Fruit fly (Drosophila melanogaster) whole organism, embryonic: ENCODE data around the gene stv.

Source experiments
- CG10274 ChIP-seq: fragments of 200-800 bp; sonication (Bioruptor generic); optimal IDR thresholded peaks from 3 replicates; lab custom pipeline; 2017; ENCODE audit warnings: missing biosample characterization, mild to moderate bottlenecking, missing genetic modification characterization
- CG11247 ChIP-seq: fragments of 200-800 bp; sonication (Bioruptor generic); IDR thresholded peaks from 2 replicates; pipeline ENCODE4 v1.3.6; 2022; ENCODE audit warnings: missing biosample characterization, missing genetic modification characterization
- CG11456 ChIP-seq: fragments of 200-800 bp; sonication (Bioruptor generic); IDR thresholded peaks from 3 replicates; pipeline ENCODE4 v1.3.6; 2022; ENCODE audit warnings: missing biosample characterization, missing genetic modification characterization
- CG11504 ChIP-seq: fragments of 200-800 bp; sonication (Bioruptor generic); optimal IDR thresholded peaks from 3 replicates; lab custom pipeline; 2019; ENCODE audit warnings: missing biosample characterization, mild to moderate bottlenecking, missing genetic modification characterization, moderate library complexity
- CG11723 ChIP-seq: fragments of 200-800 bp; sonication (Bioruptor generic); optimal IDR thresholded peaks from 2 replicates; lab custom pipeline; 2017; ENCODE audit warnings: missing biosample characterization, mild to moderate bottlenecking, missing genetic modification characterization
- CG13287 ChIP-seq: fragments of 200-800 bp; sonication (Bioruptor generic); IDR thresholded peaks from 2 replicates; pipeline ENCODE4 v1.3.6; 2022; ENCODE audit warnings: missing biosample characterization, missing genetic modification characterization; ENCODE audit not compliant: partially characterized antibody
- CG31365 ChIP-seq: fragments of 200-800 bp; sonication (Bioruptor generic); optimal IDR thresholded peaks from 2 replicates; lab custom pipeline; 2018; ENCODE audit warnings: missing biosample characterization, mild to moderate bottlenecking, missing genetic modification characterization
- CG32772 ChIP-seq: fragments of 200-800 bp; sonication (Bioruptor generic); IDR thresholded peaks from 2 replicates; pipeline ENCODE4 v1.3.6; 2022; ENCODE audit warnings: missing biosample characterization, missing genetic modification characterization
- CG34224 ChIP-seq: fragments of 200-800 bp; sonication (Bioruptor generic); IDR thresholded peaks from 3 replicates; pipeline ENCODE4 v1.3.6; 2022; ENCODE audit warnings: missing biosample characterization, missing genetic modification characterization; ENCODE audit not compliant: partially characterized antibody
- CG3847 ChIP-seq: fragments of 200-800 bp; sonication (Bioruptor generic); IDR thresholded peaks from 2 replicates; pipeline ENCODE4 v1.3.6; 2022; ENCODE audit warnings: missing biosample characterization, missing genetic modification characterization
- CG7372 ChIP-seq: fragments of 200-800 bp; sonication (Bioruptor generic); IDR thresholded peaks from 2 replicates; pipeline ENCODE4 v1.3.6; 2022; ENCODE audit warnings: missing biosample characterization, missing genetic modification characterization
- CG7839 ChIP-seq: fragments of 200-800 bp; sonication (Bioruptor generic); optimal IDR thresholded peaks from 3 replicates; lab custom pipeline; 2018; ENCODE audit warnings: missing biosample characterization, mild to moderate bottlenecking, missing genetic modification characterization, moderate library complexity
- CG9817 ChIP-seq: fragments of 200-800 bp; sonication (Bioruptor generic); optimal IDR thresholded peaks from 2 replicates; lab custom pipeline; 2018; ENCODE audit warnings: missing biosample characterization, mild to moderate bottlenecking, missing genetic modification characterization, moderate library complexity
- CHES-1-like ChIP-seq: fragments of 200-800 bp; sonication (Bioruptor generic); optimal IDR thresholded peaks from 2 replicates; lab custom pipeline; 2016; ENCODE audit warnings: missing biosample characterization, missing genetic modification characterization
- CkIIα-i1 ChIP-seq: fragments of 200-800 bp; sonication (Bioruptor generic); IDR thresholded peaks from 2 replicates; pipeline ENCODE4 v1.3.6; 2022; ENCODE audit warnings: missing biosample characterization, missing genetic modification characterization
- Dip2 ChIP-seq: fragments of 200-800 bp; sonication (Bioruptor generic); IDR thresholded peaks from 2 replicates; pipeline ENCODE4 v1.3.6; 2022; ENCODE audit warnings: missing biosample characterization, missing genetic modification characterization
- Hsf ChIP-seq: fragments of 200-800 bp; sonication (Bioruptor generic); optimal IDR thresholded peaks from 3 replicates; lab custom pipeline; 2016; ENCODE audit warnings: missing biosample characterization, missing genetic modification characterization
- Myb ChIP-seq: fragments of 200-800 bp; sonication (Bioruptor generic); optimal IDR thresholded peaks from 2 replicates; lab custom pipeline; 2016; ENCODE audit warnings: missing biosample characterization, missing genetic modification characterization
- Nf-YA ChIP-seq: fragments of 200-800 bp; sonication (Bioruptor generic); IDR thresholded peaks from 2 replicates; pipeline ENCODE4 v1.3.6; 2022; ENCODE audit warnings: missing biosample characterization, missing genetic modification characterization
- Oli ChIP-seq: fragments of 200-800 bp; sonication (Bioruptor generic); optimal IDR thresholded peaks from 2 replicates; lab custom pipeline; 2018; ENCODE audit warnings: missing biosample characterization, mild to moderate bottlenecking, missing genetic modification characterization, moderate library complexity
- Optix ChIP-seq: fragments of 200-800 bp; sonication (Bioruptor generic); IDR thresholded peaks from 3 replicates; pipeline ENCODE4 v1.3.6; 2022; ENCODE audit warnings: missing biosample characterization, missing genetic modification characterization
- Rfx ChIP-seq: fragments of 200-800 bp; sonication (Bioruptor generic); IDR thresholded peaks from 2 replicates; pipeline ENCODE4 v1.3.6; 2022; ENCODE audit warnings: missing biosample characterization, missing genetic modification characterization
- Ssrp ChIP-seq: fragments of 200-800 bp; sonication (Bioruptor generic); optimal IDR thresholded peaks from 2 replicates; lab custom pipeline; 2018; ENCODE audit warnings: missing biosample characterization, mild to moderate bottlenecking, missing genetic modification characterization, moderate library complexity
- Trl ChIP-seq, 3 experiments: fragments of >200 bp in 2 of 3; fragments of 200-800 bp in 1 of 3; sonication (Bioruptor generic) in 1 of 3; optimal IDR thresholded peaks; 2 replicates in 1 of 3; 3 replicates in 2 of 3; lab custom pipeline; 2016 to 2017; ENCODE audit warnings: missing biosample characterization in 1 of 3, missing genetic modification characterization in 1 of 3
- ab ChIP-seq: fragments of 200-800 bp; sonication (Bioruptor generic); optimal IDR thresholded peaks from 2 replicates; lab custom pipeline; 2016; ENCODE audit warnings: missing biosample characterization, missing genetic modification characterization
- az2 ChIP-seq: fragments of 200-800 bp; sonication (Bioruptor generic); optimal IDR thresholded peaks from 3 replicates; lab custom pipeline; 2016; ENCODE audit warnings: missing biosample characterization, missing genetic modification characterization
- bcd ChIP-seq: fragments of 200-800 bp; sonication (Bioruptor generic); optimal IDR thresholded peaks from 2 replicates; lab custom pipeline; 2017; ENCODE audit warnings: missing biosample characterization, mild to moderate bottlenecking, missing genetic modification characterization
- cg ChIP-seq: fragments of 200-800 bp; sonication (Bioruptor generic); optimal IDR thresholded peaks from 3 replicates; lab custom pipeline; 2019; ENCODE audit warnings: missing biosample characterization, mild to moderate bottlenecking, missing genetic modification characterization, moderate library complexity
- chinmo ChIP-seq: fragments of 200-800 bp; sonication (Bioruptor generic); IDR thresholded peaks from 4 replicates; pipeline ENCODE4 v1.3.6; 2022; ENCODE audit warnings: missing biosample characterization, missing genetic modification characterization; ENCODE audit not compliant: partially characterized antibody
- fd3F ChIP-seq: fragments of 200-800 bp; sonication (Bioruptor generic); optimal IDR thresholded peaks from 2 replicates; lab custom pipeline; 2018; ENCODE audit warnings: missing biosample characterization, mild to moderate bottlenecking, missing genetic modification characterization, moderate library complexity
- fu2 ChIP-seq: fragments of 200-800 bp; sonication (Bioruptor generic); optimal IDR thresholded peaks from 2 replicates; lab custom pipeline; 2016; ENCODE audit warnings: missing biosample characterization, missing genetic modification characterization
- gem ChIP-seq: fragments of 200-800 bp; sonication (Bioruptor generic); optimal IDR thresholded peaks from 2 replicates; lab custom pipeline; 2019; ENCODE audit warnings: missing biosample characterization, mild to moderate bottlenecking, missing genetic modification characterization, moderate library complexity
- grau ChIP-seq: fragments of 200-800 bp; optimal IDR thresholded peaks from 3 replicates; lab custom pipeline; 2019; ENCODE audit warnings: missing biosample characterization, mild to moderate bottlenecking, missing genetic modification characterization, moderate library complexity
- lilli ChIP-seq: fragments of 200-800 bp; sonication (Bioruptor generic); optimal IDR thresholded peaks from 3 replicates; lab custom pipeline; 2016; ENCODE audit warnings: missing biosample characterization, missing genetic modification characterization
- mld ChIP-seq: fragments of 200-800 bp; sonication (Bioruptor generic); IDR thresholded peaks from 3 replicates; pipeline ENCODE4 v1.3.6; 2022; ENCODE audit warnings: missing biosample characterization, missing genetic modification characterization; ENCODE audit not compliant: partially characterized antibody
- nau ChIP-seq: fragments of 200-800 bp; sonication (Bioruptor generic); optimal IDR thresholded peaks from 3 replicates; lab custom pipeline; 2017; ENCODE audit warnings: missing biosample characterization, mild to moderate bottlenecking, missing genetic modification characterization, missing genetic modification reagents
- pfk ChIP-seq: fragments of 200-800 bp; sonication (Bioruptor generic); optimal IDR thresholded peaks from 2 replicates; lab custom pipeline; 2018; ENCODE audit warnings: missing biosample characterization, mild to moderate bottlenecking, missing genetic modification characterization, moderate library complexity
- schlank ChIP-seq: fragments of 200-800 bp; sonication (Bioruptor generic); optimal IDR thresholded peaks from 2 replicates; lab custom pipeline; 2018; ENCODE audit warnings: missing biosample characterization, mild to moderate bottlenecking, missing genetic modification characterization
- seq ChIP-seq: fragments of 200-800 bp; sonication (Bioruptor generic); IDR thresholded peaks from 2 replicates; pipeline ENCODE4 v1.3.6; 2022; ENCODE audit warnings: missing biosample characterization, missing genetic modification characterization
- sug ChIP-seq: fragments of 200-800 bp; optimal IDR thresholded peaks from 2 replicates; lab custom pipeline; 2019; ENCODE audit warnings: missing biosample characterization, mild to moderate bottlenecking, missing genetic modification characterization, moderate library complexity
- tio ChIP-seq: fragments of 200-800 bp; sonication (Bioruptor generic); optimal IDR thresholded peaks from 2 replicates; lab custom pipeline; 2017; ENCODE audit warnings: missing biosample characterization, missing genetic modification characterization, inconsistent platforms
- ttk ChIP-seq: fragments of 200-800 bp; sonication (Bioruptor generic); IDR thresholded peaks from 2 replicates; pipeline ENCODE4 v2.1.2; 2022; ENCODE audit warnings: missing biosample characterization, missing genetic modification characterization
- vfl ChIP-seq: fragments of 200-800 bp; sonication (Bioruptor generic); optimal IDR thresholded peaks from 2 replicates; lab custom pipeline; 2016; ENCODE audit warnings: missing biosample characterization, missing genetic modification characterization
- wdn ChIP-seq: fragments of 200-800 bp; sonication (Bioruptor generic); IDR thresholded peaks from 2 replicates; pipeline ENCODE4 v1.3.6; 2022; ENCODE audit warnings: missing biosample characterization, missing genetic modification characterization
- zfh2 ChIP-seq: fragments of 200-800 bp; sonication (Bioruptor generic); optimal IDR thresholded peaks from 2 replicates; lab custom pipeline; 2016; ENCODE audit warnings: missing biosample characterization, missing genetic modification characterization

Gene stv

DNA sequence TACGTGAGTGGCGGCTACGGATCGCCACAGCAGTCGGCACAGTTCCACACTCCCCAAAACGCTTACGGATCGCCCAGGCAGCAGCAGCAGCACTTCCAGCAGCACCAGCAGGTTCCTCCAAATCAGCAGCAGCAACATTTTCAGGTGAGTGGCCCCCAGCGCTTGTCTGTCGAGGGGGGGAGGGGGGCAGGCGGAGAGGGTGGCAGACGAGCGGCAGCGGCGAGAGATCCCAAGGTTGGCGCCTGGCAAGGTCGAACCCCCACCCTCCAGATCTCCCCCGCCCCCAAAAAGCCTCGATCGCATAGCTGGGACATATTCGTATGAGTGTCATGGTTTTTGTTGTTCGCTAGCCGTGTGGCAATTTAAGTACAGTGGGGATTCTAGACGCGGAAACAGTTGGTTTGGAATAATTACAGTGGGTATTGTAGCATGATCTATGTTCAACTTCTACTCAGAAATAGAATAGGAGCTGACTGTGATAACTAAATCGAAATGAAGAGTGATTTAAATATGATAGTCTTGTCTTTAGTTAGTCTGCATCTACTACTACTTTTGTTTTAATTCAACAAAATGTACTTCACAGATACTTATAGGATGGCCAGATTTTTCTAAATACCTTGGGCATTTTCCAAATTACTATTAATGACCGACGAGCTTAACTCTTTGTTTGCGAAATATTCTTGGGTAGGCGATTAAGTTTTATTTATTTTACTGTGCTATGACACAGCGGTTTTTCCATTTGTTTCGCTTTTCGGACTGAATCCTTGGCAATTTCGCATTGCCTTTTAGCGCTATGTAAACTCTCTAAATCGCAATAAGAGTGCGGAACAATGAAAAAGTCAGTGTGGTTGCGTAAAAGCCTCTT lies 1.2 kb downstream of the stv start (continued):
- TF ChIP-seq gem (peak; percentile 38), Myb (GFP tag; lab: Kevin White, UChicago) (no peak), CG31365 (tag; lab: Kevin White, UChicago) (no peak), fd3F (GFP tag; lab: Kevin White, UChicago) (peak; percentile 7), CG32772 (0 out of 2 replicates have a peak, but pooled peaks have one; percentile 22), CG3847 (peak; percentile 23; the same call in 1 of the 2 replicates), az2 (peak; percentile 4), fu2 (GFP tag; lab: Kevin White, UChicago) (peak; percentile 1), bcd (GFP tag; lab: Kevin White, UChicago) (peak; percentile 22), lilli (GFP tag; lab: Kevin White, UChicago) (peak; percentile 33), mld (GFP tag; lab: Robert Waterston, UW) (no peak), CG11456 (no peak), grau (peak; percentile 86)

DNA sequence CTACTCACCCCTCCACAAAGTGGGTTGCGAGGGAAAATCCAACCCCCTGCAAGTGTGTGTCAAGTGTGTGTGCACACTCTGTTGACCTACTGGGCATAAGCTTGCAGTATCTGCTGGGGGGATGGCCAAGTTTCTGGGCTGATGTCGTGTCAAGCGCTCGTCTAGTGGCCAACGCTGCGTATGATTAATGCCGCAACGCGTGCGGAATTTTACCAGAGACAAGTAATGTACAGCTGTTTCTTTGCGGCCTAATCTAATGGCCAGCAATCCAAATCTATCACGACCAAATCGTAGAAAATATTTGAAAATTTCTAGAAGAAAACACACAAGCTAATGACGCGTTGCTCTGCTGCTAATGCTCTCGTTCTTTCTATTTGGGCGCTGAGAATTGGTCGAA lies 1.9 kb downstream of the stv start:
- TF ChIP-seq CG13287 (GFP tag; lab: Robert Waterston, UW) (0 out of 2 replicates have a peak, but pooled peaks have one; percentile 7), CG11723 (GFP tag; lab: Kevin White, UChicago) (no peak), CG34224 (GFP tag; lab: Robert Waterston, UW) (peak; percentile 44; the same call in 1 of the 3 replicates), ab (GFP tag; lab: Kevin White, UChicago) (no peak), schlank (tag; lab: Kevin White, UChicago) (no peak), chinmo (GFP tag; lab: Robert Waterston, UW) (0 out of 4 replicates have a peak, but pooled peaks have one; percentile 57), Trl (optimal IDR thresholded peaks at IDR 0.05; lab: Kevin White, UChicago) (peak in 1 of 2 experiments; percentile 39), Trl (GFP tag; optimal IDR thresholded peaks at IDR 0.05; lab: Kevin White, UChicago) (no peak), ttk (GFP tag; lab: Robert Waterston, UW) (0 out of 2 replicates have a peak, but pooled peaks have one; percentile 10), sug (peak; percentile 47), CHES-1-like (no peak), CG7372 (GFP tag; lab: Robert Waterston, UW) (0 out of 2 replicates have a peak, but pooled peaks have one; percentile 33), CG9817 (tag; lab: Kevin White, UChicago) (no peak), nau (GFP tag; lab: Kevin White, UChicago) (peak; percentile 61)
- TF ChIP-seq, all 482 proteins: peak for 8

DNA sequence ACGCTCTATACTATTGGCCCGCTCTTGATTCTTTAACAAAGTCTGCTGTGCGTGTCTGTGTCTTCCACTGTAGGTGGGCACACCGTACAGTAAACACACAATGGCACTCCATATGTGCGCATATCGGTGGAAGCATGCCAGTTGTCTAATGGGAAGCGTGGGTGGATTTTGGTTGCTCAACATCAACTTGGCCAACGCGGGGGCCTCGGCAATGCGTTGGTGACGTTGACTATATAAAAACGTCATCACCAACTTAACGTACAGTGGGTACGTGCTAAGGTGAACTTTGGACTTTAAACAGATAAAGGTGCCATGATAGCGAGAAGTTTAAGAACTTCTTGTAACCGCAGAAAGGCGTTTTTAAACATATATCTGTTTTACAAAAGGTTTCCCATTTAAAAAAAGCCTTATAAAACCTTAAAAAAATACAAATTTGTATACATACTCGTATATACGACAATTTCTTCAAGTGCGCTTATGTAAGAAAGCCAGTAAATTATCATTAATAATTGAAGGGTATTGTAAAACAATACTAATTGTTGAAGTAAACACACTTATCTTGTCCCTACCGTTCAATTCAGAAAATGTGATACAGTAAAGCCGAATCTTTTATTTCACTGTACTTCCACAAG lies 2.4 kb downstream of the stv start:
- TF ChIP-seq Hsf (GFP tag; lab: Kevin White, UChicago) (peak; percentile 38), CG7839 (peak; percentile 67), CG10274 (peak; percentile 43), Nf-YA (GFP tag; lab: Robert Waterston, UW) (0 out of 2 replicates have a peak, but pooled peaks have one; percentile 39), Dip2 (GFP tag; lab: Robert Waterston, UW) (no peak), Optix (GFP tag; lab: Robert Waterston, UW) (no peak), Ssrp (tag; lab: Kevin White, UChicago) (peak; percentile 20), zfh2 (GFP tag; lab: Kevin White, UChicago) (peak; percentile 35), CG11247 (GFP tag; lab: Robert Waterston, UW) (peak; percentile 37; the same call in 1 of the 2 replicates), pfk (GFP tag; lab: Kevin White, UChicago) (no peak), tio (GFP tag; lab: Kevin White, UChicago) (no peak), seq (GFP tag; lab: Robert Waterston, UW) (peak; percentile 13; the same call in 1 of the 2 replicates), Oli (peak; percentile 63), CG11504 (tag; lab: Kevin White, UChicago) (peak; percentile 75), vfl (GFP tag; lab: Kevin White, UChicago) (no peak), Rfx (GFP tag; lab: Robert Waterston, UW) (peak; percentile 69), cg (no peak), CkIIα-i1 (no peak), wdn (0 out of 2 replicates have a peak, but pooled peaks have one; percentile 21), chinmo (GFP tag; lab: Robert Waterston, UW) (peak; percentile 64; the same call in 1 of the 4 replicates)
